Fruit fly (Drosophila melanogaster) whole organism, adult: ENCODE measurements around the gene CG10570.

Experiments used
- CG14711 ChIP-seq: fragments of 200-800 bp; sonication (Bioruptor generic); optimal IDR thresholded peaks from 2 replicates; lab custom pipeline; 2018; ENCODE audit warnings: missing biosample characterization, mild to moderate bottlenecking, missing genetic modification characterization, moderate library complexity
- Clk ChIP-seq: fragments of 200-800 bp; sonication (Bioruptor generic); optimal IDR thresholded peaks from 2 replicates; lab custom pipeline; 2017; ENCODE audit warnings: missing biosample characterization, missing genetic modification characterization
- cic ChIP-seq: fragments of 200-800 bp; sonication (Bioruptor generic); optimal IDR thresholded peaks from 2 replicates; lab custom pipeline; 2017; ENCODE audit warnings: missing biosample characterization, mild to moderate bottlenecking, missing genetic modification characterization, moderate library complexity
- kay ChIP-seq: fragments of 200-800 bp; sonication (Bioruptor generic); peaks from one replicate; lab custom pipeline; 2016; ENCODE audit warnings: missing biosample characterization, missing genetic modification characterization, borderline replicate concordance
- ovo ChIP-seq: fragments of 200-800 bp; sonication (Bioruptor generic); optimal IDR thresholded peaks from 2 replicates; lab custom pipeline; 2016; ENCODE audit warnings: missing biosample characterization, missing genetic modification characterization
- tj ChIP-seq: fragments of 200-800 bp; sonication (Bioruptor generic); optimal IDR thresholded peaks from 3 replicates; lab custom pipeline; 2017; ENCODE audit warnings: missing biosample characterization, mild to moderate bottlenecking, missing genetic modification characterization, moderate library complexity
- toe ChIP-seq: fragments of 200-800 bp; sonication (Bioruptor generic); optimal IDR thresholded peaks from 2 replicates; lab custom pipeline; 2016; ENCODE audit warnings: missing biosample characterization, missing genetic modification characterization

DNA sequence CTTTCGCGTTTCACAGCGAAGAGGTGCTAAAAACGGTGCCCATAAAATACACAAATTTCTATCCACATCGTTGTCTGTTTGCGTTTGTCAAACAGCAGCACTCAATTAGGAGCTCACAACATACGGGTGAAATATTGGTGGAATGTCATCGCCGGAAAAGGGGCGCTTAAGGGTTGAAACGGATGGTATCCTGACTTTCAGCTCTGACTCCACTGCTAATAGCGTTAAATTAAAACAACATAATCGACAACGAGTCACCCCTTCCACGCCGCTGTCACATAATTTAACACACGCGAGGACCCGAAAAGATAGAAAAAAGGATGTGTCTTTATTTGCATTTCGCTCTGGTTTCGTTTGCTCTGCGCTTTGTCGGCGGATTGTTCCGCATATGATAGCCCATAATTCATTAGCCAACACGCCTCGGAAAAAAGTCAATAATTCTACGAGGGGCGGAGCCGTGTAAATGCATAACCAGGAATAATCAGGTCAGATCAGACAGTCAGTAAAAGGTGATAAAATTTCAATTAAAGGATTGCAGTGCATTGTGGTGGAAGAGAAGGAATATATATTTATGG is 25.9 kb downstream of the CG10570 start:
- TF ChIP-seq ovo (no peak), CG14711 (tag; lab: Kevin White, UChicago) (no peak), kay (GFP tag; lab: Kevin White, UChicago) (no peak), tj (GFP tag; lab: Kevin White, UChicago) (no peak), toe (no peak), Clk (GFP tag; lab: Kevin White, UChicago) (no peak), cic (GFP tag; lab: Kevin White, UChicago) (no peak)
